Fruit fly (Drosophila melanogaster) whole organism: Measurements from ENCODE around the gene CG2983.

Source experiments
- CG8478 ChIP-seq: fragments of >200 bp; optimal IDR thresholded peaks from 2 replicates; lab custom pipeline; 2018; ENCODE audit warnings: inconsistent platforms
- Dll ChIP-seq: fragments of >200 bp; optimal IDR thresholded peaks from 2 replicates; lab custom pipeline; 2017
- EcR ChIP-seq, 2 experiments: fragments of >200 bp; optimal IDR thresholded peaks; 2 replicates each; lab custom pipeline; 2017; ENCODE audit warnings: missing biosample characterization in 2 of 2, missing genetic modification characterization in 2 of 2, missing genetic modification reagents in 2 of 2
- pan ChIP-seq: fragments of >200 bp; optimal IDR thresholded peaks from 2 replicates; lab custom pipeline; 2017
- psq ChIP-seq: fragments of >200 bp; optimal IDR thresholded peaks from 2 replicates; lab custom pipeline; 2017
- usp ChIP-seq: fragments of >200 bp; optimal IDR thresholded peaks from 2 replicates; lab custom pipeline; 2017; ENCODE audit warnings: missing biosample characterization, missing genetic modification characterization, mixed read lengths

Gene CG2983

dm6 chr2L:2815673-2816072, 31.8 kb upstream of the CG2983 start, which contains the start of gene G6P:
Gene G6P (minus strand): TSS chr2L:2815760.
- TF ChIP-seq CG8478 (lab: Kevin White, UChicago), result no peak
- no peak for TF ChIP-seq psq
- TF ChIP-seq pan (lab: Kevin White, UChicago), result no peak
- TF ChIP-seq EcR (GFP tag; optimal IDR thresholded peaks at IDR 0.05; lab: Kevin White, UChicago), result no peak
- TF ChIP-seq usp (GFP tag; lab: Kevin White, UChicago), result no peak
- no peak for TF ChIP-seq Dll (lab: Kevin White, UChicago)

- TF ChIP-seq CG8478 (lab: Kevin White, UChicago) (no peak), EcR (GFP tag; optimal IDR thresholded peaks at IDR 0.05; lab: Kevin White, UChicago) (no peak), usp (GFP tag; lab: Kevin White, UChicago) (no peak), psq (no peak), pan (lab: Kevin White, UChicago) (no peak)
Observed at dm6 chr2L:2825406-2825805, 22.0 kb upstream of the CG2983 start, which contains the start of gene CG3123. Gene CG3123 (minus strand): TSS chr2L:2825506.

dm6 chr2L:2829637-2830340, 17.6 kb upstream of the CG2983 start, which contains the start of gene Duox:
Gene Duox (minus strand): TSS chr2L:2830248.
- TF ChIP-seq Dll (lab: Kevin White, UChicago) (no peak), CG8478 (lab: Kevin White, UChicago) (no peak), psq (no peak), usp (GFP tag; lab: Kevin White, UChicago) (no peak), pan (lab: Kevin White, UChicago) (no peak), EcR (GFP tag; optimal IDR thresholded peaks at IDR 0.05; lab: Kevin White, UChicago) (no peak)

- TF ChIP-seq Dll (lab: Kevin White, UChicago) (peak; percentile 36), psq (no peak)
Observed at dm6 chr2L:2830341-2830800, 17.1 kb upstream of the CG2983 start.

- no peak for TF ChIP-seq CG8478 (lab: Kevin White, UChicago)
- no peak for TF ChIP-seq EcR (GFP tag; optimal IDR thresholded peaks at IDR 0.05; lab: Kevin White, UChicago)
- TF ChIP-seq usp (GFP tag; lab: Kevin White, UChicago), result no peak
- TF ChIP-seq Dll (lab: Kevin White, UChicago), result no peak
- TF ChIP-seq psq, result no peak
- no peak for TF ChIP-seq pan (lab: Kevin White, UChicago)
Observed at dm6 chr2L:2837742-2838461, 9.5 kb upstream of the CG2983 start, which contains the start of the genes CG3119 and Cpr23B. Gene CG3119 (minus strand): TSS chr2L:2837833. Gene Cpr23B (plus strand): TSS chr2L:2838411.

- TF ChIP-seq EcR (GFP tag; optimal IDR thresholded peaks at IDR 0.05; lab: Kevin White, UChicago) (no peak), Dll (lab: Kevin White, UChicago) (no peak), pan (lab: Kevin White, UChicago) (no peak), CG8478 (lab: Kevin White, UChicago) (no peak), psq (no peak), usp (GFP tag; lab: Kevin White, UChicago) (no peak)
Observed at dm6 chr2L:2839850-2840249, 7.6 kb upstream of the CG2983 start, which contains the start of gene CG2975. Gene CG2975 (plus strand): TSS chr2L:2840124.

dm6 chr2L:2840311-2840710, 7.1 kb upstream of the CG2983 start:
- TF ChIP-seq psq (no peak), Dll (lab: Kevin White, UChicago) (no peak), CG8478 (lab: Kevin White, UChicago) (no peak), usp (GFP tag; lab: Kevin White, UChicago) (no peak), EcR (GFP tag; optimal IDR thresholded peaks at IDR 0.05; lab: Kevin White, UChicago) (no peak), pan (lab: Kevin White, UChicago) (no peak)

- TF ChIP-seq Dll (lab: Kevin White, UChicago) (no peak), usp (GFP tag; lab: Kevin White, UChicago) (no peak), pan (lab: Kevin White, UChicago) (no peak)
Observed at dm6 chr2L:2844413-2844812, 3.0 kb upstream of the CG2983 start, which contains the start of gene CG18558. Gene CG18558 (minus strand): TSS chr2L:2844513.

dm6 chr2L:2845634-2846033, 1.8 kb upstream of the CG2983 start, which contains the start of gene CG18557:
Gene CG18557 (minus strand): TSS chr2L:2845734.
- TF ChIP-seq CG8478 (lab: Kevin White, UChicago) (no peak), usp (GFP tag; lab: Kevin White, UChicago) (no peak), psq (no peak), pan (lab: Kevin White, UChicago) (no peak), Dll (lab: Kevin White, UChicago) (no peak), EcR (GFP tag; optimal IDR thresholded peaks at IDR 0.05; lab: Kevin White, UChicago) (no peak)

- no peak for TF ChIP-seq Dll (lab: Kevin White, UChicago)
- TF ChIP-seq CG8478 (lab: Kevin White, UChicago), result no peak
- no peak for TF ChIP-seq usp (GFP tag; lab: Kevin White, UChicago)
- TF ChIP-seq psq, result no peak
- TF ChIP-seq EcR (GFP tag; optimal IDR thresholded peaks at IDR 0.05; lab: Kevin White, UChicago), result no peak
Observed at dm6 chr2L:2851589-2851988, 4.2 kb downstream of the CG2983 start.

- TF ChIP-seq CG8478 (lab: Kevin White, UChicago), result no peak
- TF ChIP-seq Dll (lab: Kevin White, UChicago), result no peak
- TF ChIP-seq pan (lab: Kevin White, UChicago), result no peak
- no peak for TF ChIP-seq usp (GFP tag; lab: Kevin White, UChicago)
- no peak for TF ChIP-seq psq
- no peak for TF ChIP-seq EcR (GFP tag; optimal IDR thresholded peaks at IDR 0.05; lab: Kevin White, UChicago)
Observed at dm6 chr2L:2855204-2855768, 7.9 kb downstream of the CG2983 start.
